Fruit fly (Drosophila melanogaster): ENCODE data around the gene Spn75F.

The Spn75F gene

dm6 chr3L:19172192-19172824 is 42.8 kb upstream of the Spn75F start (continued):
- peak; percentile 66 for TF ChIP-seq CG8319 (GFP tag; optimal IDR thresholded peaks at IDR 0.05)
- TF ChIP-seq Ets96B (tag; optimal IDR thresholded peaks at IDR 0.05), result peak; percentile 90
- TF ChIP-seq dsx (GFP tag; optimal IDR thresholded peaks at IDR 0.05; ENCODE audit: poor library complexity, severe bottlenecking), result peak; percentile 89
- TF ChIP-seq CG31627 (GFP tag; optimal IDR thresholded peaks at IDR 0.05), result peak; percentile 85
- TF ChIP-seq Lpt (GFP tag; optimal IDR thresholded peaks at IDR 0.05), result peak; percentile 60
- peak; percentile 59 for TF ChIP-seq CG4318 (GFP tag; optimal IDR thresholded peaks at IDR 0.05)
- TF ChIP-seq fd85E (GFP tag; optimal IDR thresholded peaks at IDR 0.05), result no peak
- peak; percentile 43 to 81 for TF ChIP-seq ss (GFP tag; optimal IDR thresholded peaks at IDR 0.05)
- TF ChIP-seq CG3919 (GFP tag; optimal IDR thresholded peaks at IDR 0.05), result peak; percentile 84
- TF ChIP-seq CG11294 (GFP tag; IDR thresholded peaks at IDR 0.05), result no peak
- peak; percentile 90 for TF ChIP-seq Sox102F (GFP tag; optimal IDR thresholded peaks at IDR 0.05)
- TF ChIP-seq eg (GFP tag; IDR thresholded peaks at IDR 0.05), result peak; percentile 39; the same call in 2 of the 3 replicates
- peak; percentile 85 for TF ChIP-seq acj6 (GFP tag; optimal IDR thresholded peaks at IDR 0.05)
- peak; percentile 74 for TF ChIP-seq CG34406 (GFP tag; optimal IDR thresholded peaks at IDR 0.05)
- TF ChIP-seq CG9139 (GFP tag; optimal IDR thresholded peaks at IDR 0.05), result peak; percentile 48
- TF ChIP-seq CG11902 (GFP tag; optimal IDR thresholded peaks at IDR 0.05), result peak; percentile 75
- peak; percentile 53 for TF ChIP-seq vri (GFP tag; optimal IDR thresholded peaks at IDR 0.05)
- peak; percentile 53 for TF ChIP-seq Eip93F (GFP tag; optimal IDR thresholded peaks at IDR 0.05)
- peak; percentile 78 for TF ChIP-seq CG11762 (GFP tag; optimal IDR thresholded peaks at IDR 0.05; ENCODE audit: insufficient read depth)
- TF ChIP-seq CG15336 (GFP tag; IDR thresholded peaks at IDR 0.05), result 0 out of 2 replicates have a peak, but pooled peaks have one; percentile 34
- peak; percentile 67 for TF ChIP-seq CG6854 (GFP tag; optimal IDR thresholded peaks at IDR 0.05)
- peak; percentile 92 for TF ChIP-seq CG10669 (GFP tag; optimal IDR thresholded peaks at IDR 0.05)
- peak; percentile 85 for TF ChIP-seq CG6792 (GFP tag; optimal IDR thresholded peaks at IDR 0.05)
- peak; percentile 69 for TF ChIP-seq Sox15 (GFP tag; optimal IDR thresholded peaks at IDR 0.05)
- peak; percentile 80 for TF ChIP-seq achi (GFP tag; optimal IDR thresholded peaks at IDR 0.05)
- TF ChIP-seq CG10631 (GFP tag; optimal IDR thresholded peaks at IDR 0.05), result peak; percentile 88
- TF ChIP-seq CG8119 (GFP tag; IDR thresholded peaks at IDR 0.05), result peak; percentile 71
- TF ChIP-seq CG6276 (GFP tag; optimal IDR thresholded peaks at IDR 0.05), result peak; percentile 55
- TF ChIP-seq net (GFP tag; optimal IDR thresholded peaks at IDR 0.05), result peak; percentile 71
- peak; percentile 86 for TF ChIP-seq CG1621 (tag; optimal IDR thresholded peaks at IDR 0.05)
- TF ChIP-seq pdm3 (GFP tag; optimal IDR thresholded peaks at IDR 0.05), result peak; percentile 83
- peak; percentile 62 for TF ChIP-seq CG7368 (GFP tag; optimal IDR thresholded peaks at IDR 0.05)
- peak; percentile 90 for TF ChIP-seq lz (GFP tag; optimal IDR thresholded peaks at IDR 0.05)
- TF ChIP-seq esn (GFP tag; optimal IDR thresholded peaks at IDR 0.05), result peak; percentile 90
- TF ChIP-seq Ets21C (GFP tag; optimal IDR thresholded peaks at IDR 0.05), result peak; percentile 85
- peak; percentile 86 for TF ChIP-seq CG6808 (GFP tag; optimal IDR thresholded peaks at IDR 0.05)
- peak; percentile 95 for TF ChIP-seq svp (GFP tag)

DNA sequence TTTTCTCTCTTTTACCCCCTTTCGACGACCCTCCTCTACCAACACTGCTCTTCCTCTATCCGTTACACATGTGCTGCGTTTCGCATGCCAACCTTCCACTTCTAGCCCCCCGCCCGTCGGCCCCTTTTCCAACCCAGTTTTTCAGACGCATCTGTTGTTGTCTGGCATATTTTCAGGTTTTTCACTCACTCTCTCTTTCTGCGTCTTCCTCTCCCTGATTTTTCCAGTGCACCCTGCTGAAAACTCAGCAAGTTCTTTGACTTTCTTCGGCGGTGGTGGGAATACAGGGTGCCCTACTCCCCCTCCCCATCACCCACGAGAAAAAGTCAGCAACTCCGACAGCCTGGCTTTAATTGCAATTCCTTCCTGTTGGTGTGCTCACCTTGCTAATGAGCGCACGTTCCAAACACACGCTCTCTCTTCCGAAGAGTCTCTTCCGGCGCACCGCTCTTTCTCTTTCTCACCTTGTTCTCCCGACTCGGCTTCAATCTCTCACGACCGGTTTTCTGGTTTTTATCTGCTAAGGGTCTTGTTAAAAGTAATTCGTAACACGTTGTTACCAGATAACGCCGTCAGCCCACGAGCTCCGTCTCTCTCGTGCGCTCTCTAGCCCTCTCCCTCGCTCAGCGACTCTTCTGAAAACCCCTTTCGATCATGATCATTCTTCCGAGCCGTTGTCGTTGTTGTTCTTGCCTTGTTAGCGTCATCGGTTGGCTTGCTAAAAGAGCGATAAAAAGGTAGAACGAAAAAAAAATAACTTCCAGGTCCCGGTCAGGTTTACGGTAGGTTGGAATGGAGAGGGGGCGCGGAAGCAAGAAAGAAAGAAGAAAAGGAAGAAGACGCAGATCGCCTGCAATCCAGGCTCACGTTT is 42.1 kb upstream of the Spn75F start:
- TF ChIP-seq ss (GFP tag; optimal IDR thresholded peaks at IDR 0.05) (peak in 1 of 2 experiments; percentile 61), CG9139 (GFP tag; optimal IDR thresholded peaks at IDR 0.05) (peak; percentile 45), Blimp-1 (GFP tag; optimal IDR thresholded peaks at IDR 0.05) (peak; percentile 19), vri (GFP tag; optimal IDR thresholded peaks at IDR 0.05) (peak; percentile 38), CG34406 (GFP tag; optimal IDR thresholded peaks at IDR 0.05) (no peak), Eip78C (GFP tag) (peak; percentile 6), CG6808 (GFP tag; optimal IDR thresholded peaks at IDR 0.05) (peak; percentile 18), CG8632 (GFP tag; optimal IDR thresholded peaks at IDR 0.05) (no peak), CG6163 (GFP tag; IDR thresholded peaks at IDR 0.05) (peak; percentile 69), CG15336 (GFP tag; IDR thresholded peaks at IDR 0.05) (peak; percentile 23; the same call in 1 of the 2 replicates), svp (GFP tag) (peak; percentile 52), net (GFP tag; optimal IDR thresholded peaks at IDR 0.05) (peak; percentile 43), Sox14 (GFP tag; optimal IDR thresholded peaks at IDR 0.05) (no peak), Sox102F (GFP tag; optimal IDR thresholded peaks at IDR 0.05) (peak; percentile 23), CG31627 (GFP tag; optimal IDR thresholded peaks at IDR 0.05) (no peak), CG32006 (GFP tag; optimal IDR thresholded peaks at IDR 0.05) (no peak)

All from whole organism, prepupa.